Fruit fly (Drosophila melanogaster): ENCODE measurements around the gene phu.

DNA sequence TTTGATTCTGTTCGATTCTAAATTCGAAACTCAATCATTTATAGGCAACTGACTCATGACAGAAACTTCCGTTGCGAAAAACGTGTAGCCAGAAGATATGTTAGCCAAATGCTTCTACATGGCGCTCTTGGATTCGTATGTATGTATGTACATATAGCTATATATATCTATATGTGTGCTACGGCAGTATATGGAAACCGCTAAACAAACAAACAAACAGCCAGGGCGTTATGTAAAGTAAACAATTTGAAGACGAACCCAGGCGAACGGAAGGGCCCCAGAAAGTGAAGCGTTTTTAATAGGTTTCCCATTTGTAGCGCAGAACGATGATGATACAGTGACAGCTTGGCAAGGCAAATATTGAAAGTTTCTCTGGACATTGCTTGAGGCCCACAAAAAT is 35.3 kb downstream of the phu start:
- TF ChIP-seq CG5204 (GFP tag; optimal IDR thresholded peaks at IDR 0.05) (no peak), tj (GFP tag; optimal IDR thresholded peaks at IDR 0.05) (no peak), Mnt (GFP tag; optimal IDR thresholded peaks at IDR 0.05) (no peak), Crg-1 (GFP tag; optimal IDR thresholded peaks at IDR 0.05) (no peak), CG12768 (GFP tag; optimal IDR thresholded peaks at IDR 0.05) (no peak), cic (GFP tag; optimal IDR thresholded peaks at IDR 0.05) (no peak), CG7045 (GFP tag; optimal IDR thresholded peaks at IDR 0.05) (no peak), CG14711 (tag; optimal IDR thresholded peaks at IDR 0.05) (no peak), kay (GFP tag; ENCODE audit: borderline replicate concordance) (peak; percentile 19)
